Worm (Caenorhabditis elegans) whole organism, early embryonic: ENCODE data around the gene wdr-37.

ENCODE experiments used
- F13C5.2 ChIP-seq: sonication (generic microtip); optimal IDR thresholded peaks from 2 replicates; lab custom pipeline; 2017; ENCODE audit warnings: mild to moderate bottlenecking, missing genetic modification characterization, inconsistent platforms, missing compliant biosample characterization
- aly-1 ChIP-seq: sonication (generic microtip); optimal IDR thresholded peaks from 2 replicates; lab custom pipeline; 2016; ENCODE audit warnings: missing genetic modification characterization, missing compliant biosample characterization
- ama-1 ChIP-seq: fragments of 150-350 bp; optimal IDR thresholded peaks from 2 replicates; lab custom pipeline; 2014
- ceh-13 ChIP-seq: fragments of 200-800 bp; sonication (Bioruptor generic); optimal IDR thresholded peaks from 2 replicates; lab custom pipeline; 2018; ENCODE audit warnings: mild to moderate bottlenecking, missing genetic modification characterization, missing compliant biosample characterization
- ets-7 ChIP-seq: sonication (generic microtip); optimal IDR thresholded peaks from 2 replicates; lab custom pipeline; 2016; ENCODE audit warnings: missing genotype, missing genetic modification characterization, missing compliant biosample characterization
- flt-1 ChIP-seq: fragments of 200-800 bp; sonication (Bioruptor generic); IDR thresholded peaks from 2 replicates; pipeline ENCODE4 v1.3.6; 2022; ENCODE audit warnings: missing genetic modification characterization, missing compliant biosample characterization
- hmbx-1 ChIP-seq: sonication (generic microtip); optimal IDR thresholded peaks from 2 replicates; lab custom pipeline; 2016; ENCODE audit warnings: mild to moderate bottlenecking, missing genetic modification characterization, missing compliant biosample characterization
- hmg-4 ChIP-seq: fragments of 200-800 bp; sonication (Bioruptor generic); optimal IDR thresholded peaks from 2 replicates; lab custom pipeline; 2018; ENCODE audit warnings: mild to moderate bottlenecking, missing genetic modification characterization, missing compliant biosample characterization
- pes-1 ChIP-seq: fragments of 200-800 bp; sonication (Bioruptor generic); IDR thresholded peaks from 2 replicates; pipeline ENCODE4 v1.3.6; 2022; ENCODE audit warnings: missing genetic modification reagents, missing genetic modification characterization, missing compliant biosample characterization
- scrt-1 ChIP-seq: fragments of 200-800 bp; sonication (Bioruptor generic); IDR thresholded peaks from 2 replicates; pipeline ENCODE4 v1.3.6; 2022; ENCODE audit warnings: missing genetic modification characterization, missing compliant biosample characterization
- sea-1 ChIP-seq: fragments of 200-800 bp; sonication (Bioruptor generic); conservative IDR thresholded peaks from 2 replicates; pipeline ENCODE4 v1.3.6; 2022; ENCODE audit warnings: missing genetic modification characterization, missing compliant biosample characterization
- tbx-11 ChIP-seq: fragments of 200-800 bp; sonication (Bioruptor generic); IDR thresholded peaks from 2 replicates; pipeline ENCODE4 v1.3.6; 2022; ENCODE audit warnings: missing genetic modification characterization, missing compliant biosample characterization
- tbx-37 ChIP-seq: fragments of 200-800 bp; sonication (Bioruptor generic); conservative IDR thresholded peaks from 2 replicates; pipeline ENCODE4 v1.3.6; 2022; ENCODE audit warnings: missing genetic modification reagents, missing genetic modification characterization, missing compliant biosample characterization
- tra-4 ChIP-seq: sonication (generic microtip); optimal IDR thresholded peaks from 2 replicates; lab custom pipeline; 2017; ENCODE audit warnings: missing genetic modification characterization, missing compliant biosample characterization

ce11 chrIII:5582766-5583165 lies 17.1 kb downstream of the wdr-37 start, which contains the start of the genes F56D2.8 and uev-2:
- TF ChIP-seq ama-1 (no peak), ets-7 (no peak), tra-4 (no peak), hmg-4 (GFP tag; lab: Kevin White, UChicago) (no peak), flt-1 (GFP tag; lab: Robert Waterston, UW) (no peak), pes-1 (GFP tag; lab: Robert Waterston, UW) (no peak), aly-1 (tag; lab: Kevin White, UChicago) (no peak), sea-1 (GFP tag; lab: Robert Waterston, UW) (no peak), F13C5.2 (no peak), ceh-13 (GFP tag; lab: Kevin White, UChicago) (no peak), scrt-1 (GFP tag; lab: Robert Waterston, UW) (no peak), tbx-11 (GFP tag; lab: Robert Waterston, UW) (no peak), hmbx-1 (tag; lab: Kevin White, UChicago) (no peak), tbx-37 (GFP tag; lab: Robert Waterston, UW) (no peak)
